Fruit fly (Drosophila melanogaster) whole organism, pupa: ENCODE data around the gene Acbp3.
A peak's percentile ranks its signal among the peaks of the same experiment; 100 is the strongest.

Experiments
- CG10348 ChIP-seq: fragments of 200-800 bp; sonication (Bioruptor generic); IDR thresholded peaks from 2 replicates; pipeline ENCODE4 v1.3.6; 2022; ENCODE audit warnings: missing biosample characterization, missing genetic modification characterization
- CG12605 ChIP-seq: fragments of 200-800 bp; sonication (Bioruptor generic); IDR thresholded peaks from 2 replicates; pipeline ENCODE4 v1.3.6; 2022; ENCODE audit warnings: missing biosample characterization, missing genetic modification characterization
- CG13204 ChIP-seq: fragments of 200-800 bp; sonication (Bioruptor generic); optimal IDR thresholded peaks from 2 replicates; lab custom pipeline; 2018; ENCODE audit warnings: missing biosample characterization, mild to moderate bottlenecking, missing genetic modification characterization, moderate library complexity
- CG14655 ChIP-seq: fragments of 200-800 bp; sonication (Bioruptor generic); optimal IDR thresholded peaks from 3 replicates; lab custom pipeline; 2017; ENCODE audit warnings: mild to moderate bottlenecking, missing biosample characterization, missing genetic modification reagents, missing genetic modification characterization
- CG15710 ChIP-seq: fragments of 200-800 bp; sonication (Bioruptor generic); optimal IDR thresholded peaks from 2 replicates; lab custom pipeline; 2018; ENCODE audit warnings: missing biosample characterization, mild to moderate bottlenecking, missing genetic modification characterization, moderate library complexity
- CG17806 ChIP-seq: fragments of 200-800 bp; sonication (Bioruptor generic); optimal IDR thresholded peaks from 2 replicates; lab custom pipeline; 2018; ENCODE audit warnings: missing biosample characterization, mild to moderate bottlenecking, missing genetic modification characterization, moderate library complexity
- CG32121 ChIP-seq: fragments of 200-800 bp; sonication (Bioruptor generic); IDR thresholded peaks from 2 replicates; pipeline ENCODE4 v1.3.6; 2022; ENCODE audit warnings: missing biosample characterization, missing genetic modification characterization
- CG34367 ChIP-seq: fragments of 200-800 bp; sonication (Bioruptor generic); optimal IDR thresholded peaks from 2 replicates; lab custom pipeline; 2018; ENCODE audit warnings: missing biosample characterization, mild to moderate bottlenecking, missing genetic modification characterization
- CG4496 ChIP-seq: fragments of 200-800 bp; sonication (Bioruptor generic); IDR thresholded peaks from 3 replicates; pipeline ENCODE4 v1.3.6; 2022; ENCODE audit warnings: missing biosample characterization, missing genetic modification characterization
- CG8159 ChIP-seq: fragments of 200-800 bp; sonication (Bioruptor generic); optimal IDR thresholded peaks from 3 replicates; lab custom pipeline; 2018; ENCODE audit warnings: missing biosample characterization, mild to moderate bottlenecking, missing genetic modification characterization, moderate library complexity
- CG8301 ChIP-seq: fragments of 200-800 bp; sonication (Bioruptor generic); optimal IDR thresholded peaks from 2 replicates; lab custom pipeline; 2018; ENCODE audit warnings: missing biosample characterization, mild to moderate bottlenecking, missing genetic modification characterization
- CG9948 ChIP-seq: fragments of 200-800 bp; sonication (Bioruptor generic); optimal IDR thresholded peaks from 2 replicates; lab custom pipeline; 2018; ENCODE audit warnings: missing biosample characterization, mild to moderate bottlenecking, missing genetic modification characterization, moderate library complexity
- D1 ChIP-seq: fragments of 200-800 bp; sonication (Bioruptor generic); optimal IDR thresholded peaks from 2 replicates; lab custom pipeline; 2018; ENCODE audit warnings: missing biosample characterization, mild to moderate bottlenecking, missing genetic modification characterization, moderate library complexity
- EcR ChIP-seq: fragments of 200-800 bp; sonication (Bioruptor generic); optimal IDR thresholded peaks from 3 replicates; lab custom pipeline; 2019; ENCODE audit warnings: missing biosample characterization, missing genetic modification characterization, mild to moderate bottlenecking, moderate library complexity, missing genetic modification reagents
- Ets98B ChIP-seq: fragments of 200-800 bp; sonication (Bioruptor generic); IDR thresholded peaks from 2 replicates; pipeline ENCODE4 v1.3.6; 2022; ENCODE audit warnings: missing biosample characterization, missing genetic modification characterization
- Pif1A ChIP-seq: fragments of 200-800 bp; sonication (Bioruptor generic); optimal IDR thresholded peaks from 3 replicates; lab custom pipeline; 2016; ENCODE audit warnings: missing biosample characterization, missing genetic modification characterization
- Pif1B ChIP-seq: fragments of 200-800 bp; sonication (Bioruptor generic); optimal IDR thresholded peaks from 3 replicates; lab custom pipeline; 2016; ENCODE audit warnings: missing biosample characterization, missing genetic modification characterization
- Snoo ChIP-seq: fragments of 200-800 bp; sonication (Bioruptor generic); optimal IDR thresholded peaks from 3 replicates; lab custom pipeline; 2017; ENCODE audit warnings: missing biosample characterization, mild to moderate bottlenecking, missing genetic modification characterization, inconsistent platforms
- fd96Ca ChIP-seq: fragments of 200-800 bp; sonication (Bioruptor generic); IDR thresholded peaks from 3 replicates; pipeline ENCODE4 v1.3.6; 2022; ENCODE audit warnings: missing biosample characterization, missing genetic modification characterization
- gl ChIP-seq: fragments of 200-800 bp; sonication (Bioruptor generic); optimal IDR thresholded peaks from 2 replicates; lab custom pipeline; 2018; ENCODE audit warnings: missing biosample characterization, mild to moderate bottlenecking, missing genetic modification characterization
- rn ChIP-seq: fragments of 200-800 bp; sonication (Bioruptor generic); IDR thresholded peaks from 2 replicates; pipeline ENCODE4 v1.3.6; 2022; ENCODE audit warnings: missing biosample characterization, missing genetic modification characterization

Acbp3 gene

DNA sequence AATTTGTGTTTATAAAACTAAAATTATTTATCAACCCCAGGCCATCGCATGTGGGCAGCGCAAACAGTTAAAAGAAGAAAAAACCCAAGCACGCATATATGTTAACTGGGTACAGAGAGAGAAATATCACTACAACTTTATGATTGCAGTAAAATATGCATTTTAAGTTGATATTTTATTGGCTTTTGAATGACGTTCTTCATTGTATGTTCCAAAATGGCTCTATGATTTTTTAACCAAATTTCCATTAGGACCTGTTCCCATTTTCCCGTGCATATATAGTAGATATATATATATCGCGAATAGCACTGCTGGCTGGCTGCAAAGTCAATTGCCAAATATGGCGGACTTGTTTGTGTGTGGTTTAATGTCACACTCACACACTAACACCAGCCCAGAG, 34.1 kb upstream of the Acbp3 start:
- TF ChIP-seq Pif1B (peak; percentile 7), rn (GFP tag; lab: Robert Waterston, UW) (0 out of 2 replicates have a peak, but pooled peaks have one; percentile 15), CG32121 (GFP tag; lab: Robert Waterston, UW) (peak; percentile 59; the same call in 1 of the 2 replicates), CG4496 (peak; percentile 71; the same call in 2 of the 3 replicates), CG8301 (tag; lab: Kevin White, UChicago) (peak; percentile 35), Pif1A (GFP tag; lab: Kevin White, UChicago) (peak; percentile 20), Ets98B (GFP tag; lab: Robert Waterston, UW) (peak; percentile 74), CG9948 (tag; lab: Kevin White, UChicago) (no peak), CG14655 (peak; percentile 23), CG12605 (no peak)

DNA sequence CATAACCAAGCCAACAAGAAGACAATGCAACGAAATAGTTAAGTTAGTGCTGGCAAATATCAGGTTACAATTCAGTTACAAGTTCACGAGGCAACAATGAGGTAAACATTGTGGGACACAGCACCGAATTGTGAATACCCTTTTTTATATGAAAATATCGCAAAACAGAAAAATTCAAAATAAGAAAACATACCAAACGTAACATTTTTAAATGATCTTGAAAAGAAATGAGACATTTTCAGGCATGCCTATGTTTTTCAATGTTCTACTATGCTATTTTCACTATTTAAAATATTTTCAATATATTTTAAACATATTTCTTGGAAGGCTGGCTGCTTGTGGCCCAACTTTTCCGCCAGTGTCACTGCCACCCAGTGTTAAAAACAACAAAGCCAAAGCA, 26.7 kb upstream of the Acbp3 start:
- TF ChIP-seq CG9948 (tag; lab: Kevin White, UChicago): no peak
- TF ChIP-seq CG4496: peak; percentile 40; the same call in 1 of the 3 replicates
- no peak for TF ChIP-seq gl (tag; lab: Kevin White, UChicago)
- TF ChIP-seq Ets98B (GFP tag; lab: Robert Waterston, UW): no peak
- no peak for TF ChIP-seq CG15710 (tag; lab: Kevin White, UChicago)
- peak; percentile 13 for TF ChIP-seq CG14655
- TF ChIP-seq Snoo (tag; lab: Kevin White, UChicago): no peak
- TF ChIP-seq CG34367 (tag; lab: Kevin White, UChicago): no peak
- no peak for TF ChIP-seq Pif1A (GFP tag; lab: Kevin White, UChicago)
- TF ChIP-seq CG17806 (tag; lab: Kevin White, UChicago): no peak
- TF ChIP-seq Pif1B: no peak
- TF ChIP-seq EcR (GFP tag; lab: Kevin White, UChicago): no peak
- TF ChIP-seq CG8301 (tag; lab: Kevin White, UChicago): no peak
- no peak for TF ChIP-seq CG32121 (GFP tag; lab: Robert Waterston, UW)
- TF ChIP-seq D1 (tag; lab: Kevin White, UChicago): no peak
- TF ChIP-seq, all 21 proteins: peak for 2

DNA sequence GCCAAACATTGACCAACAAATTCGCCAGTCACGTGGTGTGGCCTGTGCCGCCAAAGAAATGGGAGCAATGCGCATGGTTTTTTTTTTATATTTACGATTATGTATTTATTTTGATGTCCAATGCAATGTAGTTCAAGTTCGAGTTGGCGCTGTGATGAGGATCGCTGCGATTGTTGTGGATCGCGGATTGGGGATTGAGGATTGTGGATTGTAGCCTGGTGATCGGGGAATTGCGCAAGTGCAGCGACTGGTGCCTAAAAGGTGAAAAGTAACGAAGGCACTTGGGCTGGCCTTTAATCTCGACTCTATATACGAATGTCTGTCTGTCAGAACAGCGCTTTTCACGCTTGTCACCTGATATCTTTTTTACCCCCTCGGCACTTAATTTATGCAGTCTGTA, 26.2 kb upstream of the Acbp3 start:
- TF ChIP-seq CG13204 (GFP tag; lab: Kevin White, UChicago): no peak
- TF ChIP-seq Pif1A (GFP tag; lab: Kevin White, UChicago): no peak
- no peak for TF ChIP-seq CG15710 (tag; lab: Kevin White, UChicago)
- TF ChIP-seq CG34367 (tag; lab: Kevin White, UChicago): no peak
- TF ChIP-seq CG17806 (tag; lab: Kevin White, UChicago): no peak

DNA sequence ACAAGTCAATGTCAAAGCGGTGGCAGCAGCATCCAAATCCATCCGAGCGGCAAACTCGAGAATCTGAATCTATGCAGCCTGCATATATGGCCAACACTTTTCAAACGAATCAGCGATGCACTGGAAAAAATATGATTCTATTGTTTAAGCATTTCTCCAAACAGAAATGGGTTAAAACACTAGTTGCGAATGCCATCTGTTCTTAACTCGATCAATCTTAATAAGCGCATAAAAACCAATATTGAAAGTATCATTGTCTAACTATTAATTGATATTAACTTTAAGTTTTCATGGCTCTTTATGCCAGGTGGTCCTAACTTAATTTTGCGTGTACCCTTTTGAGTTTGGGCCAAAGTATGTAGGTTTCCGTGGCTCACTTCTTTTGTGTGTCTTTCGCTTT, 25.0 kb upstream of the Acbp3 start:
- no peak for TF ChIP-seq Ets98B (GFP tag; lab: Robert Waterston, UW)
- no peak for TF ChIP-seq CG8159 (tag; lab: Kevin White, UChicago)
- no peak for TF ChIP-seq CG4496
- peak; percentile 27 for TF ChIP-seq CG14655
- no peak for TF ChIP-seq CG17806 (tag; lab: Kevin White, UChicago)
- no peak for TF ChIP-seq Pif1B
- no peak for TF ChIP-seq CG10348 (GFP tag; lab: Robert Waterston, UW)

DNA sequence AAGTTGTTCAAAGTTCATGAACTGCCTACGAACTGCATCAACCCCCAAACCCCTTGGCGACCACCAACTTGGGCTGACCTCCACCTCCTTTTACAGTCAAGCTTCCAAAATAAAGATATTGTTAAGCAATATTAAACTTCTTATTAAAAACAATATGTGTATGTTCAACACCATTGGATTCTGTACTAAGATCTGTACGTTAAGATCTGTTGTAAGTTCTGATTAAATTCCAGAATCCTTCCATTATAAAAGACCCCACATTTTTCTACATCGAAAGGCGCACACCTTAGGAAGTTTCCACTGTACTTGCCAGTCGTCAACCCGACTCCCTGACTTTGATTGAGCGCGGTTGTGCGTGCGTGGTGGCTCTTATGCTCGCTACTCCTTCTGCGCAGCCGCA, 17.7 kb upstream of the Acbp3 start:
- peak; percentile 90 for TF ChIP-seq EcR (GFP tag; lab: Kevin White, UChicago)
- TF ChIP-seq CG12605: no peak
- no peak for TF ChIP-seq CG8301 (tag; lab: Kevin White, UChicago)
- no peak for TF ChIP-seq fd96Ca
- no peak for TF ChIP-seq CG32121 (GFP tag; lab: Robert Waterston, UW)
- TF ChIP-seq CG14655: peak; percentile 22
- peak; percentile 61 for TF ChIP-seq CG17806 (tag; lab: Kevin White, UChicago)
- 0 out of 3 replicates have a peak, but pooled peaks have one; percentile 32 for TF ChIP-seq CG4496
- peak; percentile 72 for TF ChIP-seq CG8159 (tag; lab: Kevin White, UChicago)
- TF ChIP-seq Snoo (tag; lab: Kevin White, UChicago): no peak
- TF ChIP-seq CG10348 (GFP tag; lab: Robert Waterston, UW): no peak
- peak; percentile 60 for TF ChIP-seq CG9948 (tag; lab: Kevin White, UChicago)
- no peak for TF ChIP-seq Pif1B
- TF ChIP-seq Ets98B (GFP tag; lab: Robert Waterston, UW): no peak
- peak; percentile 65 for TF ChIP-seq Pif1A (GFP tag; lab: Kevin White, UChicago)
- TF ChIP-seq D1 (tag; lab: Kevin White, UChicago): peak; percentile 34
- no peak for TF ChIP-seq rn (GFP tag; lab: Robert Waterston, UW)
- peak; percentile 31 for TF ChIP-seq CG13204 (GFP tag; lab: Kevin White, UChicago)
- TF ChIP-seq CG15710 (tag; lab: Kevin White, UChicago): peak; percentile 75
- TF ChIP-seq gl (tag; lab: Kevin White, UChicago): peak; percentile 15
- peak; percentile 56 for TF ChIP-seq CG34367 (tag; lab: Kevin White, UChicago)

DNA sequence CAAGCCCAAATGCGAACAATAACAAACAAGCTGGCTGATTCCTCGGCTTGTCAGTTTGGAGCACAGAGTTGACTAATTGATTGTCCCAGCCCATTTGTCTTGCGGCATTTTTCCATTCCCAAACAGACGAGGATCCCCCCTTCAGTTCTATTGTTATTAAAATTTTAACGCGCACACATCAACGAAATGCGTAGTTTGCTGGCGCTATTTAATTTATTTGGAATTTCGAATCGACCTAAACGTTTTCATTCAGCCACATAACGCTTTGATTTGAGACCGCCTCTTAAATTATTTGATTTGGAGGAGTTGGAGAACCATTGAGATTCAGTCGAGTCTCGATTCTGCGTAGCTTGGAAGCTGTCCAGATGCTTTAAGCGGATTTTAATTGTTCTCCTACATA, 14.7 kb upstream of the Acbp3 start:
- TF ChIP-seq CG4496: no peak
- no peak for TF ChIP-seq CG34367 (tag; lab: Kevin White, UChicago)
- TF ChIP-seq CG9948 (tag; lab: Kevin White, UChicago): no peak
- no peak for TF ChIP-seq Ets98B (GFP tag; lab: Robert Waterston, UW)
- no peak for TF ChIP-seq Pif1A (GFP tag; lab: Kevin White, UChicago)
- no peak for TF ChIP-seq CG14655
- TF ChIP-seq Pif1B: no peak
- TF ChIP-seq CG15710 (tag; lab: Kevin White, UChicago): no peak
- TF ChIP-seq CG17806 (tag; lab: Kevin White, UChicago): no peak
- TF ChIP-seq CG12605: no peak
- no peak for TF ChIP-seq fd96Ca
- no peak for TF ChIP-seq CG8301 (tag; lab: Kevin White, UChicago)
- TF ChIP-seq, all 21 proteins: peak for 0
